Worm (Caenorhabditis elegans) whole organism, mixed stage, embryonic: ENCODE measurements around the gene ell-1.
A peak's percentile ranks its signal among the peaks of the same experiment; 100 is the strongest.

Experiments
- M03D4.4 ChIP-seq: sonication (generic microtip); optimal IDR thresholded peaks from 2 replicates; lab custom pipeline; 2017; ENCODE audit warnings: mild to moderate bottlenecking, missing genetic modification characterization, missing compliant biosample characterization
- bed-3 ChIP-seq: fragments of 200-800 bp; sonication (Bioruptor generic); optimal IDR thresholded peaks from 3 replicates; lab custom pipeline; 2018; ENCODE audit warnings: mild to moderate bottlenecking, missing genetic modification characterization, moderate library complexity, missing compliant biosample characterization
- blmp-1 ChIP-seq: fragments of 150-350 bp; optimal IDR thresholded peaks from 2 replicates; lab custom pipeline; 2014; ENCODE audit warnings: missing biosample characterization, missing genetic modification characterization
- ceh-39 ChIP-seq: fragments of 150-350 bp; optimal IDR thresholded peaks from 2 replicates; lab custom pipeline; 2014; ENCODE audit warnings: missing biosample characterization, missing genetic modification characterization
- ceh-43 ChIP-seq: fragments of 200-800 bp; sonication (Bioruptor generic); optimal IDR thresholded peaks from 2 replicates; lab custom pipeline; 2018; ENCODE audit warnings: mild to moderate bottlenecking, missing genetic modification characterization, moderate library complexity, missing compliant biosample characterization
- ceh-83 ChIP-seq: fragments of 200-800 bp; sonication (Bioruptor generic); optimal IDR thresholded peaks from 2 replicates; lab custom pipeline; 2018; ENCODE audit warnings: mild to moderate bottlenecking, missing genetic modification characterization, missing compliant biosample characterization
- ces-1 ChIP-seq: fragments of 150-350 bp; optimal IDR thresholded peaks from 2 replicates; lab custom pipeline; 2014; ENCODE audit warnings: missing biosample characterization, missing genetic modification reagents, missing genetic modification characterization
- cnd-1 ChIP-seq: fragments of 200-800 bp; sonication (Bioruptor generic); optimal IDR thresholded peaks from 2 replicates; lab custom pipeline; 2018; ENCODE audit warnings: mild to moderate bottlenecking, missing genetic modification characterization, missing compliant biosample characterization
- drap-1 ChIP-seq: fragments of 200-800 bp; sonication (Bioruptor generic); optimal IDR thresholded peaks from 3 replicates; lab custom pipeline; 2018; ENCODE audit warnings: mild to moderate bottlenecking, missing genetic modification characterization, missing compliant biosample characterization
- elt-1 ChIP-seq: sonication (generic microtip); optimal IDR thresholded peaks from 2 replicates; lab custom pipeline; 2017; ENCODE audit warnings: missing genetic modification characterization, mild to moderate bottlenecking, missing compliant biosample characterization, antibody characterized with exemption, moderate library complexity, borderline replicate concordance; ENCODE audit not compliant: insufficient read depth
- elt-3 ChIP-seq: fragments of 150-350 bp; optimal IDR thresholded peaks from 2 replicates; lab custom pipeline; 2014; ENCODE audit warnings: missing biosample characterization, missing genetic modification characterization
- flh-1 ChIP-seq: fragments of 200-800 bp; sonication (Bioruptor generic); optimal IDR thresholded peaks from 2 replicates; lab custom pipeline; 2018; ENCODE audit warnings: mild to moderate bottlenecking, missing genetic modification characterization, moderate library complexity, missing compliant biosample characterization
- ham-2 ChIP-seq: fragments of 200-800 bp; sonication (Bioruptor generic); optimal IDR thresholded peaks from 2 replicates; lab custom pipeline; 2018; ENCODE audit warnings: mild to moderate bottlenecking, missing genetic modification characterization, missing compliant biosample characterization
- hlh-1 ChIP-seq: fragments of 150-350 bp; optimal IDR thresholded peaks from 2 replicates; lab custom pipeline; 2014; ENCODE audit warnings: missing biosample characterization, missing genetic modification reagents, missing genetic modification characterization
- lin-13 ChIP-seq: fragments of 150-350 bp; optimal IDR thresholded peaks from 2 replicates; lab custom pipeline; 2014; ENCODE audit warnings: missing biosample characterization, missing genetic modification characterization
- lin-32 ChIP-seq: fragments of 200-800 bp; sonication (Bioruptor generic); optimal IDR thresholded peaks from 2 replicates; lab custom pipeline; 2018; ENCODE audit warnings: mild to moderate bottlenecking, missing genetic modification characterization, missing compliant biosample characterization
- lsy-2 ChIP-seq: fragments of 150-350 bp; optimal IDR thresholded peaks from 2 replicates; lab custom pipeline; 2014; ENCODE audit warnings: missing biosample characterization, missing genetic modification characterization
- mab-5 ChIP-seq: fragments of 150-350 bp; optimal IDR thresholded peaks from 2 replicates; lab custom pipeline; 2014; ENCODE audit warnings: missing biosample characterization, missing genetic modification characterization
- mep-1 ChIP-seq: fragments of 150-350 bp; optimal IDR thresholded peaks from 2 replicates; lab custom pipeline; 2017; ENCODE audit warnings: missing biosample characterization, missing genetic modification reagents, missing genetic modification characterization, inconsistent platforms
- mls-2 ChIP-seq: sonication (generic microtip); optimal IDR thresholded peaks from 2 replicates; lab custom pipeline; 2016; ENCODE audit warnings: mild to moderate bottlenecking, missing genetic modification characterization, moderate library complexity, missing compliant biosample characterization
- nhr-12 ChIP-seq: fragments of 150-350 bp; optimal IDR thresholded peaks from 2 replicates; lab custom pipeline; 2014; ENCODE audit warnings: missing biosample characterization, missing genetic modification characterization
- nhr-2 ChIP-seq: fragments of 150-350 bp; optimal IDR thresholded peaks from 2 replicates; lab custom pipeline; 2014; ENCODE audit warnings: missing biosample characterization, missing genetic modification characterization
- nhr-237 ChIP-seq: fragments of 150-350 bp; optimal IDR thresholded peaks from 2 replicates; lab custom pipeline; 2014; ENCODE audit warnings: missing biosample characterization, missing genetic modification characterization
- nhr-28 ChIP-seq: fragments of 150-350 bp; optimal IDR thresholded peaks from 2 replicates; lab custom pipeline; 2014; ENCODE audit warnings: missing biosample characterization, missing genetic modification characterization
- nhr-76 ChIP-seq: sonication (generic microtip); optimal IDR thresholded peaks from 2 replicates; lab custom pipeline; 2017; ENCODE audit warnings: missing biosample characterization, missing genetic modification characterization
- pha-4 ChIP-seq: fragments of 150-350 bp; optimal IDR thresholded peaks from 2 replicates; lab custom pipeline; 2018; ENCODE audit warnings: missing biosample characterization, missing genetic modification reagents, missing genetic modification characterization
- sem-2 ChIP-seq: fragments of 200-800 bp; sonication (Bioruptor generic); optimal IDR thresholded peaks from 2 replicates; lab custom pipeline; 2018; ENCODE audit warnings: mild to moderate bottlenecking, missing genetic modification characterization, missing compliant biosample characterization
- snpc-4 ChIP-seq: fragments of 150-350 bp; optimal IDR thresholded peaks from 2 replicates; lab custom pipeline; 2014; ENCODE audit warnings: missing biosample characterization, missing genetic modification characterization
- sptf-1 ChIP-seq: sonication (generic microtip); optimal IDR thresholded peaks from 2 replicates; lab custom pipeline; 2017; ENCODE audit warnings: mild to moderate bottlenecking, missing genetic modification characterization, moderate library complexity, missing compliant biosample characterization
- tbx-8 ChIP-seq: fragments of 200-800 bp; sonication (Bioruptor generic); optimal IDR thresholded peaks from 2 replicates; lab custom pipeline; 2018; ENCODE audit warnings: mild to moderate bottlenecking, missing genetic modification characterization, moderate library complexity, missing compliant biosample characterization
- unc-120 ChIP-seq: sonication (generic microtip); optimal IDR thresholded peaks from 2 replicates; lab custom pipeline; 2017; ENCODE audit warnings: missing genetic modification characterization, missing compliant biosample characterization; ENCODE audit not compliant: poor library complexity, severe bottlenecking
- unc-39 ChIP-seq: fragments of 150-350 bp; optimal IDR thresholded peaks from 2 replicates; lab custom pipeline; 2014; ENCODE audit warnings: missing biosample characterization, missing genetic modification characterization
- unc-62 ChIP-seq: fragments of 150-350 bp; optimal IDR thresholded peaks from 2 replicates; lab custom pipeline; 2014; ENCODE audit warnings: missing biosample characterization, missing genetic modification reagents, missing genetic modification characterization
- zip-8 ChIP-seq: fragments of 150-350 bp; optimal IDR thresholded peaks from 2 replicates; lab custom pipeline; 2014; ENCODE audit warnings: missing biosample characterization, missing genetic modification characterization
- ztf-11 ChIP-seq: fragments of 150-350 bp; optimal IDR thresholded peaks from 2 replicates; lab custom pipeline; 2014; ENCODE audit warnings: missing biosample characterization, missing genetic modification characterization

ell-1 gene

ce11 chrIV:4369116-4369515 lies 25.1 kb upstream of the ell-1 start:
- no peak for TF ChIP-seq unc-39 (tag; lab: Kevin White, UChicago)
- no peak for TF ChIP-seq blmp-1 (tag; lab: Kevin White, UChicago)
- no peak for TF ChIP-seq ceh-43
- TF ChIP-seq cnd-1: no peak
- no peak for TF ChIP-seq mab-5 (tag; lab: Kevin White, UChicago)
- TF ChIP-seq elt-1: no peak
- no peak for TF ChIP-seq ces-1 (GFP tag; lab: Kevin White, UChicago)
- TF ChIP-seq unc-120 (tag; lab: Kevin White, UChicago): no peak
- TF ChIP-seq unc-62 (GFP tag; lab: Kevin White, UChicago): no peak
- TF ChIP-seq mep-1 (tag; lab: Kevin White, UChicago): no peak
- no peak for TF ChIP-seq nhr-2 (tag; lab: Kevin White, UChicago)

- no peak for TF ChIP-seq bed-3 (GFP tag; lab: Kevin White, UChicago)
- no peak for TF ChIP-seq ceh-43
- no peak for TF ChIP-seq nhr-28 (tag; lab: Kevin White, UChicago)
- TF ChIP-seq elt-3 (tag; lab: Kevin White, UChicago): no peak
- TF ChIP-seq hlh-1 (tag; lab: Kevin White, UChicago): no peak
- no peak for TF ChIP-seq lin-32 (GFP tag; lab: Kevin White, UChicago)
- no peak for TF ChIP-seq snpc-4 (tag; lab: Kevin White, UChicago)
- no peak for TF ChIP-seq drap-1 (GFP tag; lab: Kevin White, UChicago)
Measured at ce11 chrIV:4386351-4386750, 7.9 kb upstream of the ell-1 start, which contains the start of gene tald-1. Gene tald-1, plus strand, starts transcription at chrIV:4386651.

ce11 chrIV:4390438-4390894 lies 3.7 kb upstream of the ell-1 start, which contains the start of the genes rpl-7A and set-21:
Gene rpl-7A, minus strand, starts transcription at chrIV:4390590.
Gene set-21, plus strand, starts transcription at chrIV:4390844.
- TF ChIP-seq nhr-76 (tag; lab: Kevin White, UChicago) (no peak), ceh-39 (peak; percentile 71), tbx-8 (GFP tag; lab: Kevin White, UChicago) (peak; percentile 27), lin-13 (tag; lab: Kevin White, UChicago) (peak; percentile 76), unc-120 (tag; lab: Kevin White, UChicago) (peak; percentile 18), snpc-4 (tag; lab: Kevin White, UChicago) (no peak), sptf-1 (tag; lab: Kevin White, UChicago) (peak; percentile 85), lsy-2 (tag; lab: Kevin White, UChicago) (peak; percentile 93), unc-39 (tag; lab: Kevin White, UChicago) (no peak), elt-3 (tag; lab: Kevin White, UChicago) (no peak), mep-1 (tag; lab: Kevin White, UChicago) (peak; percentile 86), flh-1 (GFP tag; lab: Kevin White, UChicago) (no peak), nhr-28 (tag; lab: Kevin White, UChicago) (no peak), zip-8 (tag; lab: Kevin White, UChicago) (no peak), elt-1 (no peak), mab-5 (tag; lab: Kevin White, UChicago) (no peak), unc-62 (GFP tag; lab: Kevin White, UChicago) (peak; percentile 49), hlh-1 (tag; lab: Kevin White, UChicago) (peak; percentile 7), mls-2 (tag; lab: Kevin White, UChicago) (peak; percentile 70), ztf-11 (tag; lab: Kevin White, UChicago) (no peak), ceh-43 (no peak), bed-3 (GFP tag; lab: Kevin White, UChicago) (no peak), blmp-1 (tag; lab: Kevin White, UChicago) (no peak), ces-1 (GFP tag; lab: Kevin White, UChicago) (peak; percentile 47), ham-2 (GFP tag; lab: Kevin White, UChicago) (no peak), nhr-237 (tag; lab: Kevin White, UChicago) (peak; percentile 84), pha-4 (peak; percentile 56), ceh-83 (no peak), nhr-12 (tag; lab: Kevin White, UChicago) (no peak), nhr-2 (tag; lab: Kevin White, UChicago) (no peak), lin-32 (GFP tag; lab: Kevin White, UChicago) (no peak), sem-2 (GFP tag; lab: Kevin White, UChicago) (no peak), M03D4.4 (tag; lab: Kevin White, UChicago) (peak; percentile 51), cnd-1 (peak; percentile 64), drap-1 (GFP tag; lab: Kevin White, UChicago) (peak; percentile 62)
